Worm (Caenorhabditis elegans): ENCODE data around the gene C04G6.4.

DNA sequence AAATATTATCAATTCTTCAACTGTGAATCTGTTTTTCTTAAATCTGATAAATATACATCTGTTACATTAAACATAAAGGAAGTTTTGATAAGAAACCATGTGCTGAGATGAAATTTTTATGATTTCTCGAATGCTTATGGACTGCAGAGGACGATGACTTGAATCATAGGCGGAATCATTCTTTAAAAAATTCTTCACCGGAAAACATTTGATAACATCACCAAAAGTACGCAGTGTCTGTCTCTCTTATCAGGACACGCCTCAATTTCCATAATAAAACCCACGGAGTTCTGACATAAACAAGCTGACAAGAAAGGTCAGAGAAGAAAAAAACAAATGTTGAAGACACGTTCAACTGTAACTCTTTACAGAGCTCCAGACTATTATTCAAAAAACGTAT lies 26.5 kb upstream of the C04G6.4 start, which contains the start of gene F09C12.2:
- TF ChIP-seq drap-1 (GFP tag; optimal IDR thresholded peaks at IDR 0.05) = no peak
- TF ChIP-seq M03D4.4 (tag; optimal IDR thresholded peaks at IDR 0.05) = no peak

All from whole organism, mixed stage, embryonic.